Worm (Caenorhabditis elegans) whole organism, mixed stage, embryonic: ENCODE measurements around the gene fbxa-43.
A peak's percentile ranks its signal among the peaks of the same experiment; 100 is the strongest.

ENCODE experiments used
- M03D4.4 ChIP-seq: sonication (generic microtip); optimal IDR thresholded peaks from 2 replicates; lab custom pipeline; 2017; ENCODE audit warnings: mild to moderate bottlenecking, missing genetic modification characterization, missing compliant biosample characterization
- bed-3 ChIP-seq: fragments of 200-800 bp; sonication (Bioruptor generic); optimal IDR thresholded peaks from 3 replicates; lab custom pipeline; 2018; ENCODE audit warnings: mild to moderate bottlenecking, missing genetic modification characterization, moderate library complexity, missing compliant biosample characterization
- ceh-39 ChIP-seq: fragments of 150-350 bp; optimal IDR thresholded peaks from 2 replicates; lab custom pipeline; 2014; ENCODE audit warnings: missing biosample characterization, missing genetic modification characterization
- ceh-83 ChIP-seq: fragments of 200-800 bp; sonication (Bioruptor generic); optimal IDR thresholded peaks from 2 replicates; lab custom pipeline; 2018; ENCODE audit warnings: mild to moderate bottlenecking, missing genetic modification characterization, missing compliant biosample characterization
- ces-1 ChIP-seq: fragments of 150-350 bp; optimal IDR thresholded peaks from 2 replicates; lab custom pipeline; 2014; ENCODE audit warnings: missing biosample characterization, missing genetic modification reagents, missing genetic modification characterization
- cnd-1 ChIP-seq: fragments of 200-800 bp; sonication (Bioruptor generic); optimal IDR thresholded peaks from 2 replicates; lab custom pipeline; 2018; ENCODE audit warnings: mild to moderate bottlenecking, missing genetic modification characterization, missing compliant biosample characterization
- drap-1 ChIP-seq: fragments of 200-800 bp; sonication (Bioruptor generic); optimal IDR thresholded peaks from 3 replicates; lab custom pipeline; 2018; ENCODE audit warnings: mild to moderate bottlenecking, missing genetic modification characterization, missing compliant biosample characterization
- elt-1 ChIP-seq: sonication (generic microtip); optimal IDR thresholded peaks from 2 replicates; lab custom pipeline; 2017; ENCODE audit warnings: missing genetic modification characterization, mild to moderate bottlenecking, missing compliant biosample characterization, antibody characterized with exemption, moderate library complexity, borderline replicate concordance; ENCODE audit not compliant: insufficient read depth
- elt-3 ChIP-seq: fragments of 150-350 bp; optimal IDR thresholded peaks from 2 replicates; lab custom pipeline; 2014; ENCODE audit warnings: missing biosample characterization, missing genetic modification characterization
- flh-1 ChIP-seq: fragments of 200-800 bp; sonication (Bioruptor generic); optimal IDR thresholded peaks from 2 replicates; lab custom pipeline; 2018; ENCODE audit warnings: mild to moderate bottlenecking, missing genetic modification characterization, moderate library complexity, missing compliant biosample characterization
- ham-2 ChIP-seq: fragments of 200-800 bp; sonication (Bioruptor generic); optimal IDR thresholded peaks from 2 replicates; lab custom pipeline; 2018; ENCODE audit warnings: mild to moderate bottlenecking, missing genetic modification characterization, missing compliant biosample characterization
- hlh-1 ChIP-seq: fragments of 150-350 bp; optimal IDR thresholded peaks from 2 replicates; lab custom pipeline; 2014; ENCODE audit warnings: missing biosample characterization, missing genetic modification reagents, missing genetic modification characterization
- lin-13 ChIP-seq: fragments of 150-350 bp; optimal IDR thresholded peaks from 2 replicates; lab custom pipeline; 2014; ENCODE audit warnings: missing biosample characterization, missing genetic modification characterization
- lin-32 ChIP-seq: fragments of 200-800 bp; sonication (Bioruptor generic); optimal IDR thresholded peaks from 2 replicates; lab custom pipeline; 2018; ENCODE audit warnings: mild to moderate bottlenecking, missing genetic modification characterization, missing compliant biosample characterization
- lsy-2 ChIP-seq: fragments of 150-350 bp; optimal IDR thresholded peaks from 2 replicates; lab custom pipeline; 2014; ENCODE audit warnings: missing biosample characterization, missing genetic modification characterization
- mab-5 ChIP-seq: fragments of 150-350 bp; optimal IDR thresholded peaks from 2 replicates; lab custom pipeline; 2014; ENCODE audit warnings: missing biosample characterization, missing genetic modification characterization
- mep-1 ChIP-seq: fragments of 150-350 bp; optimal IDR thresholded peaks from 2 replicates; lab custom pipeline; 2017; ENCODE audit warnings: missing biosample characterization, missing genetic modification reagents, missing genetic modification characterization, inconsistent platforms
- mls-2 ChIP-seq: sonication (generic microtip); optimal IDR thresholded peaks from 2 replicates; lab custom pipeline; 2016; ENCODE audit warnings: mild to moderate bottlenecking, missing genetic modification characterization, moderate library complexity, missing compliant biosample characterization
- nhr-12 ChIP-seq: fragments of 150-350 bp; optimal IDR thresholded peaks from 2 replicates; lab custom pipeline; 2014; ENCODE audit warnings: missing biosample characterization, missing genetic modification characterization
- nhr-2 ChIP-seq: fragments of 150-350 bp; optimal IDR thresholded peaks from 2 replicates; lab custom pipeline; 2014; ENCODE audit warnings: missing biosample characterization, missing genetic modification characterization
- nhr-237 ChIP-seq: fragments of 150-350 bp; optimal IDR thresholded peaks from 2 replicates; lab custom pipeline; 2014; ENCODE audit warnings: missing biosample characterization, missing genetic modification characterization
- nhr-28 ChIP-seq: fragments of 150-350 bp; optimal IDR thresholded peaks from 2 replicates; lab custom pipeline; 2014; ENCODE audit warnings: missing biosample characterization, missing genetic modification characterization
- nhr-76 ChIP-seq: sonication (generic microtip); optimal IDR thresholded peaks from 2 replicates; lab custom pipeline; 2017; ENCODE audit warnings: missing biosample characterization, missing genetic modification characterization
- pha-4 ChIP-seq: fragments of 150-350 bp; optimal IDR thresholded peaks from 2 replicates; lab custom pipeline; 2018; ENCODE audit warnings: missing biosample characterization, missing genetic modification reagents, missing genetic modification characterization
- sem-2 ChIP-seq: fragments of 200-800 bp; sonication (Bioruptor generic); optimal IDR thresholded peaks from 2 replicates; lab custom pipeline; 2018; ENCODE audit warnings: mild to moderate bottlenecking, missing genetic modification characterization, missing compliant biosample characterization
- snpc-4 ChIP-seq: fragments of 150-350 bp; optimal IDR thresholded peaks from 2 replicates; lab custom pipeline; 2014; ENCODE audit warnings: missing biosample characterization, missing genetic modification characterization
- sptf-1 ChIP-seq: sonication (generic microtip); optimal IDR thresholded peaks from 2 replicates; lab custom pipeline; 2017; ENCODE audit warnings: mild to moderate bottlenecking, missing genetic modification characterization, moderate library complexity, missing compliant biosample characterization
- tbx-8 ChIP-seq: fragments of 200-800 bp; sonication (Bioruptor generic); optimal IDR thresholded peaks from 2 replicates; lab custom pipeline; 2018; ENCODE audit warnings: mild to moderate bottlenecking, missing genetic modification characterization, moderate library complexity, missing compliant biosample characterization
- unc-120 ChIP-seq: sonication (generic microtip); optimal IDR thresholded peaks from 2 replicates; lab custom pipeline; 2017; ENCODE audit warnings: missing genetic modification characterization, missing compliant biosample characterization; ENCODE audit not compliant: poor library complexity, severe bottlenecking
- unc-39 ChIP-seq: fragments of 150-350 bp; optimal IDR thresholded peaks from 2 replicates; lab custom pipeline; 2014; ENCODE audit warnings: missing biosample characterization, missing genetic modification characterization
- unc-62 ChIP-seq: fragments of 150-350 bp; optimal IDR thresholded peaks from 2 replicates; lab custom pipeline; 2014; ENCODE audit warnings: missing biosample characterization, missing genetic modification reagents, missing genetic modification characterization
- zip-8 ChIP-seq: fragments of 150-350 bp; optimal IDR thresholded peaks from 2 replicates; lab custom pipeline; 2014; ENCODE audit warnings: missing biosample characterization, missing genetic modification characterization

The fbxa-43 gene

ce11 chrIII:2258863-2259262 is at the start of gene fbxa-43:
Gene fbxa-43, minus strand, starts transcription at chrIII:2258963.
- no peak for TF ChIP-seq nhr-237 (tag; lab: Kevin White, UChicago)
- no peak for TF ChIP-seq M03D4.4 (tag; lab: Kevin White, UChicago)
- no peak for TF ChIP-seq sem-2 (GFP tag; lab: Kevin White, UChicago)

ce11 chrIII:2308026-2308425 is 49.3 kb upstream of the fbxa-43 start, which contains the start of the genes fbxa-1 and Y54F10BM.20:
Gene fbxa-1, minus strand, starts transcription at chrIII:2308126.
Gene Y54F10BM.20, plus strand, starts transcription at chrIII:2308256.
- no peak for TF ChIP-seq M03D4.4 (tag; lab: Kevin White, UChicago)
- no peak for TF ChIP-seq nhr-12 (tag; lab: Kevin White, UChicago)
- no peak for TF ChIP-seq unc-62 (GFP tag; lab: Kevin White, UChicago)
- TF ChIP-seq sptf-1 (tag; lab: Kevin White, UChicago) = no peak
- no peak for TF ChIP-seq mls-2

- TF ChIP-seq pha-4 (tag; lab: Kevin White, UChicago) (peak; percentile 31), cnd-1 (peak; percentile 88), sem-2 (GFP tag; lab: Kevin White, UChicago) (no peak), unc-39 (tag; lab: Kevin White, UChicago) (peak; percentile 32), bed-3 (no peak), flh-1 (GFP tag; lab: Kevin White, UChicago) (no peak), hlh-1 (no peak), tbx-8 (GFP tag; lab: Kevin White, UChicago) (no peak), ces-1 (GFP tag; lab: Kevin White, UChicago) (peak; percentile 67), drap-1 (GFP tag; lab: Kevin White, UChicago) (no peak), nhr-28 (tag; lab: Kevin White, UChicago) (no peak), sptf-1 (tag; lab: Kevin White, UChicago) (no peak), nhr-237 (tag; lab: Kevin White, UChicago) (no peak), unc-62 (GFP tag; lab: Kevin White, UChicago) (no peak), mls-2 (peak; percentile 18), elt-3 (no peak), lsy-2 (peak; percentile 0), lin-13 (tag; lab: Kevin White, UChicago) (peak; percentile 56), elt-1 (tag; lab: Kevin White, UChicago) (no peak), zip-8 (tag; lab: Kevin White, UChicago) (no peak), nhr-12 (tag; lab: Kevin White, UChicago) (no peak), ceh-39 (no peak), lin-32 (peak; percentile 76), snpc-4 (tag; lab: Kevin White, UChicago) (no peak), ham-2 (GFP tag; lab: Kevin White, UChicago) (peak; percentile 30), mep-1 (tag; lab: Kevin White, UChicago) (peak; percentile 36), mab-5 (tag; lab: Kevin White, UChicago) (no peak), nhr-2 (tag; lab: Kevin White, UChicago) (peak; percentile 25), unc-120 (tag; lab: Kevin White, UChicago) (no peak)
- TF ChIP-seq, all 35 proteins: peak for 11
Observed at ce11 chrIII:2304867-2305266, 46.1 kb upstream of the fbxa-43 start, which contains the start of gene Y54F10BM.9. Gene Y54F10BM.9, minus strand, starts transcription at chrIII:2304927.

- TF ChIP-seq nhr-2 (tag; lab: Kevin White, UChicago) = no peak
- TF ChIP-seq nhr-28 (tag; lab: Kevin White, UChicago) = no peak
- no peak for TF ChIP-seq nhr-76 (tag; lab: Kevin White, UChicago)
- TF ChIP-seq bed-3 = no peak
- TF ChIP-seq ceh-83 (GFP tag; lab: Kevin White, UChicago) = no peak
- TF ChIP-seq flh-1 (GFP tag; lab: Kevin White, UChicago) = no peak
- no peak for TF ChIP-seq lin-13 (tag; lab: Kevin White, UChicago)
- no peak for TF ChIP-seq sptf-1 (tag; lab: Kevin White, UChicago)
- no peak for TF ChIP-seq elt-1 (tag; lab: Kevin White, UChicago)
- TF ChIP-seq hlh-1 = no peak
- TF ChIP-seq nhr-237 (tag; lab: Kevin White, UChicago) = no peak
- TF ChIP-seq cnd-1 = no peak
- no peak for TF ChIP-seq unc-39 (tag; lab: Kevin White, UChicago)
- TF ChIP-seq zip-8 (tag; lab: Kevin White, UChicago) = no peak
- no peak for TF ChIP-seq drap-1 (GFP tag; lab: Kevin White, UChicago)
- no peak for TF ChIP-seq sem-2 (GFP tag; lab: Kevin White, UChicago)
- TF ChIP-seq ces-1 (GFP tag; lab: Kevin White, UChicago) = no peak
- no peak for TF ChIP-seq unc-120 (tag; lab: Kevin White, UChicago)
Observed at ce11 chrIII:2304149-2304548, 45.4 kb upstream of the fbxa-43 start.
